Worm (Caenorhabditis elegans): ENCODE results near the gene K08E5.1.

DNA sequence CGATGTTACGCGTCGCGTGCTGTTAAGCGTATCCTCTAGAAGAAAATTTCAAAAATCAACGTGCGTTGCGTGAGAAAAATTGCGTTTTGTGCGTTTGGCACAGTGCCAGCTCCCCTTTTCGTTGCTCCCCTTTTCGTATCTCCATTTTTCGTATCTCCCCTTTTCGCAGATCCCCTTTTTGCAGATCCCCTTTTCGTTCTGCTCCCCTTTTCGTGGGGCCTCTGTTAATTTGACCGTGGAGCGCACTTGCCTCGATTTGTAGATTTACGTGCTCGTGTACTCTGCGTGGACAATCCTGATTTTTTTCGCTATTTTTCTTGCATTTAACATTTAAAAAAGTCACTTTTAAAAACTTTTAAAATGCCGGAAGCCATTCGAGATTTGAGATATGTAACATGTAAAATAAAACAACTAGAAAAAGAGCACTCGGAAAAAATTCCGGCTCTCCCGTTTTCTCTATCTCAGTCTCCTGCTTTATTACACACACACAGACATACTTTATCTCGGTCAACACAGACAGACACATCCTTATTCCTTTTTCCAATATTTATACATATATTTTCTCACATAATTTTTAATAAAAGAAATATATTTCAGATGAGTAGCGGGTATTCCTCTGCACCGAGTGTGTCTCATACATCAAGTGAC is 22.9 kb downstream of the K08E5.1 start, which contains the start of gene ttll-4:
- TF ChIP-seq pros-1 (tag; optimal IDR thresholded peaks at IDR 0.05) (no peak), C38D4.7 (GFP tag; optimal IDR thresholded peaks at IDR 0.05) (no peak), T23F11.4 (GFP tag; optimal IDR thresholded peaks at IDR 0.05) (no peak)
